Worm (Caenorhabditis elegans) whole organism, L1 larva: ENCODE data around the gene C40C9.4.

Source experiments
- C04F5.9 ChIP-seq: sonication (generic microtip); optimal IDR thresholded peaks from 2 replicates; lab custom pipeline; 2016; ENCODE audit warnings: missing genetic modification characterization, missing compliant biosample characterization
- C34B4.2 ChIP-seq: sonication (generic microtip); optimal IDR thresholded peaks from 2 replicates; lab custom pipeline; 2017; ENCODE audit warnings: mild to moderate bottlenecking, missing genetic modification characterization, missing compliant biosample characterization
- Y116A8C.19 ChIP-seq: sonication (generic microtip); optimal IDR thresholded peaks from 2 replicates; lab custom pipeline; 2016; ENCODE audit warnings: missing compliant biosample characterization, missing genetic modification characterization, borderline replicate concordance
- alr-1 ChIP-seq: fragments of 200-800 bp; sonication (Bioruptor generic); optimal IDR thresholded peaks from 2 replicates; lab custom pipeline; 2018; ENCODE audit warnings: borderline replicate concordance, mild to moderate bottlenecking, missing genetic modification characterization, missing compliant biosample characterization
- ceh-8 ChIP-seq: fragments of 200-800 bp; sonication (Bioruptor generic); optimal IDR thresholded peaks from 2 replicates; lab custom pipeline; 2018; ENCODE audit warnings: mild to moderate bottlenecking, missing genetic modification characterization, moderate library complexity, missing compliant biosample characterization
- ceh-88 ChIP-seq: fragments of 200-800 bp; sonication (Bioruptor generic); IDR thresholded peaks from 2 replicates; pipeline ENCODE4 v1.3.6; 2022; ENCODE audit warnings: missing genetic modification characterization, missing compliant biosample characterization
- ceh-90 ChIP-seq: sonication (generic microtip); optimal IDR thresholded peaks from 2 replicates; lab custom pipeline; 2016; ENCODE audit warnings: missing genetic modification characterization, missing compliant biosample characterization
- dsc-1 ChIP-seq: sonication (generic microtip); optimal IDR thresholded peaks from 2 replicates; lab custom pipeline; 2016; ENCODE audit warnings: mild to moderate bottlenecking, missing genetic modification characterization, missing compliant biosample characterization
- efl-1 ChIP-seq, 4 experiments: fragments of 150-350 bp; optimal IDR thresholded peaks in 3 of 4; peaks in 1 of 4; 1 replicate in 1 of 4; 2 replicates in 3 of 4; lab custom pipeline; 2014; ENCODE audit warnings: missing biosample characterization in 2 of 4, missing genetic modification characterization in 2 of 4, missing genetic modification reagents in 2 of 4
- egl-27 ChIP-seq, 2 experiments: fragments of 150-350 bp in 1 of 2; sonication (generic microtip); optimal IDR thresholded peaks; 3 replicates each; lab custom pipeline; 2017 to 2018; ENCODE audit warnings: missing biosample characterization in 2 of 2, missing genetic modification characterization in 2 of 2, missing genetic modification reagents in 2 of 2
- elt-3 ChIP-seq, 6 experiments: fragments of 150-350 bp in 1 of 6; sonication (generic microtip); optimal IDR thresholded peaks; 2 replicates each; lab custom pipeline; 2017 to 2018; ENCODE audit warnings: missing biosample characterization in 6 of 6, missing genetic modification characterization in 6 of 6, inconsistent platforms in 1 of 6
- fkh-10 ChIP-seq: sonication (generic microtip); optimal IDR thresholded peaks from 2 replicates; lab custom pipeline; 2017; ENCODE audit warnings: missing biosample characterization, missing genetic modification reagents, missing genetic modification characterization
- fkh-8 ChIP-seq: sonication (generic microtip); optimal IDR thresholded peaks from 2 replicates; lab custom pipeline; 2016; ENCODE audit warnings: mild to moderate bottlenecking, missing genetic modification characterization, missing compliant biosample characterization
- jun-1 ChIP-seq: fragments of 150-350 bp; optimal IDR thresholded peaks from 2 replicates; lab custom pipeline; 2014; ENCODE audit warnings: missing biosample characterization, missing genetic modification reagents, missing genetic modification characterization
- lin-35 ChIP-seq, 2 experiments: fragments of 150-350 bp; optimal IDR thresholded peaks; 2 replicates each; lab custom pipeline; 2014; ENCODE audit warnings: missing biosample characterization in 2 of 2, missing genetic modification characterization in 2 of 2, missing genetic modification reagents in 2 of 2
- lin-39 ChIP-seq: fragments of 150-350 bp; optimal IDR thresholded peaks from 2 replicates; lab custom pipeline; 2014; ENCODE audit warnings: missing biosample characterization, missing genetic modification reagents, missing genetic modification characterization
- lir-3 ChIP-seq: sonication (generic microtip); optimal IDR thresholded peaks from 2 replicates; lab custom pipeline; 2016; ENCODE audit warnings: mild to moderate bottlenecking, missing genetic modification characterization, moderate library complexity, missing compliant biosample characterization; ENCODE audit not compliant: poor library complexity
- mef-2 ChIP-seq: fragments of 150-350 bp; optimal IDR thresholded peaks from 2 replicates; lab custom pipeline; 2014; ENCODE audit warnings: missing biosample characterization, missing genetic modification characterization
- nhr-12 ChIP-seq: sonication (generic microtip); optimal IDR thresholded peaks from 2 replicates; lab custom pipeline; 2017; ENCODE audit warnings: missing biosample characterization, missing genetic modification characterization
- nhr-19 ChIP-seq: fragments of 200-800 bp; sonication (Bioruptor generic); conservative IDR thresholded peaks from 2 replicates; pipeline ENCODE4 v1.3.6; 2022; ENCODE audit warnings: missing genetic modification characterization, missing compliant biosample characterization
- nhr-20 ChIP-seq: sonication (generic microtip); optimal IDR thresholded peaks from 2 replicates; lab custom pipeline; 2016; ENCODE audit warnings: mild to moderate bottlenecking, missing genetic modification characterization, missing compliant biosample characterization
- nhr-47 ChIP-seq: sonication (generic microtip); optimal IDR thresholded peaks from 2 replicates; lab custom pipeline; 2016; ENCODE audit warnings: mild to moderate bottlenecking, missing genetic modification characterization, moderate library complexity, missing compliant biosample characterization
- nhr-71 ChIP-seq: sonication (generic microtip); optimal IDR thresholded peaks from 2 replicates; lab custom pipeline; 2016; ENCODE audit warnings: mild to moderate bottlenecking, missing genetic modification characterization, moderate library complexity, missing compliant biosample characterization
- nhr-77 ChIP-seq: fragments of 150-350 bp; optimal IDR thresholded peaks from 2 replicates; lab custom pipeline; 2014; ENCODE audit warnings: missing biosample characterization, missing genetic modification characterization
- nhr-85 ChIP-seq: sonication (generic microtip); peaks from one replicate; lab custom pipeline; 2016; ENCODE audit warnings: missing genetic modification characterization, inconsistent platforms, missing compliant biosample characterization
- nhr-90 ChIP-seq: sonication (generic microtip); optimal IDR thresholded peaks from 2 replicates; lab custom pipeline; 2016; ENCODE audit warnings: mild to moderate bottlenecking, missing genetic modification characterization, missing compliant biosample characterization; ENCODE audit not compliant: poor library complexity
- pag-3 ChIP-seq: sonication (generic microtip); optimal IDR thresholded peaks from 2 replicates; lab custom pipeline; 2017; ENCODE audit warnings: missing genetic modification characterization, mild to moderate bottlenecking, missing compliant biosample characterization, antibody characterized with exemption, borderline replicate concordance; ENCODE audit not compliant: insufficient read depth
- rnt-1 ChIP-seq: sonication (generic microtip); optimal IDR thresholded peaks from 2 replicates; lab custom pipeline; 2016; ENCODE audit warnings: mild to moderate bottlenecking, missing genetic modification characterization, moderate library complexity, missing compliant biosample characterization
- snu-23 ChIP-seq: sonication (generic microtip); optimal IDR thresholded peaks from 2 replicates; lab custom pipeline; 2016; ENCODE audit warnings: missing genetic modification characterization, missing compliant biosample characterization
- sox-4 ChIP-seq: sonication (generic microtip); optimal IDR thresholded peaks from 2 replicates; lab custom pipeline; 2016; ENCODE audit warnings: missing genetic modification characterization, missing compliant biosample characterization
- tlp-1 ChIP-seq: fragments of 150-350 bp; optimal IDR thresholded peaks from 2 replicates; lab custom pipeline; 2014; ENCODE audit warnings: missing biosample characterization, missing genetic modification characterization
- unc-130 ChIP-seq: fragments of 150-350 bp; optimal IDR thresholded peaks from 2 replicates; lab custom pipeline; 2017; ENCODE audit warnings: missing biosample characterization, missing genetic modification characterization, inconsistent platforms
- unc-62 ChIP-seq: fragments of 150-350 bp; optimal IDR thresholded peaks from 2 replicates; lab custom pipeline; 2014; ENCODE audit warnings: missing biosample characterization, missing genetic modification reagents, missing genetic modification characterization
- zip-4 ChIP-seq: fragments of 200-800 bp; sonication (Bioruptor generic); optimal IDR thresholded peaks from 2 replicates; lab custom pipeline; 2018; ENCODE audit warnings: mild to moderate bottlenecking, missing genetic modification characterization, moderate library complexity, missing compliant biosample characterization

C40C9.4 gene

ce11 chrX:13653573-13653972 lies 2.7 kb downstream of the C40C9.4 start (continued):
- TF ChIP-seq egl-27 (tag; optimal IDR thresholded peaks at IDR 0.05; lab: Kevin White, UChicago): no peak
- TF ChIP-seq, all 84 proteins: peak for 7

- TF ChIP-seq nhr-85 (tag; lab: Kevin White, UChicago): peak; percentile 4
- no peak for TF ChIP-seq lir-3
- TF ChIP-seq fkh-8 (tag; lab: Kevin White, UChicago): no peak
Observed at ce11 chrX:13654276-13654675, 3.4 kb downstream of the C40C9.4 start.

- TF ChIP-seq dsc-1 (tag; lab: Kevin White, UChicago) (peak; percentile 22), efl-1 (optimal IDR thresholded peaks at IDR 0.05; lab: Kevin White, UChicago) (no peak), efl-1 (GFP tag; optimal IDR thresholded peaks at IDR 0.05 in 1 of 2; lab: Kevin White, UChicago) (peak in 1 of 2 experiments; percentile 71), nhr-90 (tag; lab: Kevin White, UChicago) (peak; percentile 26), lin-35 (GFP tag; optimal IDR thresholded peaks at IDR 0.05; lab: Kevin White, UChicago) (peak in 1 of 2 experiments; percentile 14), rnt-1 (tag; lab: Kevin White, UChicago) (peak; percentile 10), pag-3 (tag; lab: Kevin White, UChicago) (no peak), nhr-47 (tag; lab: Kevin White, UChicago) (peak; percentile 0), nhr-12 (no peak), alr-1 (tag; lab: Kevin White, UChicago) (no peak), mef-2 (tag; lab: Kevin White, UChicago) (no peak), egl-27 (tag; optimal IDR thresholded peaks at IDR 0.05; lab: Kevin White, UChicago) (no peak), nhr-20 (tag; lab: Kevin White, UChicago) (peak; percentile 11), nhr-19 (GFP tag; lab: Robert Waterston, UW) (0 out of 2 replicates have a peak, but pooled peaks have one; percentile 17), C34B4.2 (tag; lab: Kevin White, UChicago) (no peak), nhr-71 (tag; lab: Kevin White, UChicago) (peak; percentile 34), snu-23 (GFP tag; lab: Kevin White, UChicago) (peak; percentile 21), lin-39 (tag; lab: Kevin White, UChicago) (no peak), jun-1 (tag; lab: Kevin White, UChicago) (no peak), unc-130 (tag; lab: Kevin White, UChicago) (no peak)
Observed at ce11 chrX:13655769-13656168, 4.9 kb downstream of the C40C9.4 start.

ce11 chrX:13660206-13660605 lies 9.3 kb downstream of the C40C9.4 start, which contains the start of gene C04A11.1:
TSS of gene C04A11.1 (plus strand) at chrX:13660506.
- TF ChIP-seq nhr-85 (tag; lab: Kevin White, UChicago) (no peak), ceh-8 (GFP tag; lab: Kevin White, UChicago) (no peak), rnt-1 (tag; lab: Kevin White, UChicago) (no peak), Y116A8C.19 (tag; lab: Kevin White, UChicago) (no peak), ceh-88 (GFP tag; lab: Robert Waterston, UW) (no peak), sox-4 (tag; lab: Kevin White, UChicago) (no peak), tlp-1 (tag; lab: Kevin White, UChicago) (no peak), nhr-47 (tag; lab: Kevin White, UChicago) (no peak), nhr-19 (GFP tag; lab: Robert Waterston, UW) (no peak), egl-27 (tag; optimal IDR thresholded peaks at IDR 0.05; lab: Kevin White, UChicago) (no peak), elt-3 (tag; optimal IDR thresholded peaks at IDR 0.05; lab: Kevin White, UChicago) (no peak), ceh-90 (tag; lab: Kevin White, UChicago) (no peak), nhr-77 (tag; lab: Kevin White, UChicago) (no peak), fkh-10 (no peak), lin-39 (tag; lab: Kevin White, UChicago) (no peak), lin-35 (GFP tag; optimal IDR thresholded peaks at IDR 0.05; lab: Kevin White, UChicago) (no peak), nhr-90 (tag; lab: Kevin White, UChicago) (no peak), zip-4 (GFP tag; lab: Kevin White, UChicago) (no peak), unc-62 (GFP tag; lab: Kevin White, UChicago) (no peak), C04F5.9 (tag; lab: Kevin White, UChicago) (no peak)
